Worm (Caenorhabditis elegans) whole organism, mixed stage, embryonic: Measurements from ENCODE around the gene C08F11.3.

ENCODE experiments used
- blmp-1 ChIP-seq: fragments of 150-350 bp; optimal IDR thresholded peaks from 2 replicates; lab custom pipeline; 2014; ENCODE audit warnings: missing biosample characterization, missing genetic modification characterization
- ceh-83 ChIP-seq: fragments of 200-800 bp; sonication (Bioruptor generic); optimal IDR thresholded peaks from 2 replicates; lab custom pipeline; 2018; ENCODE audit warnings: mild to moderate bottlenecking, missing genetic modification characterization, missing compliant biosample characterization
- ces-1 ChIP-seq: fragments of 150-350 bp; optimal IDR thresholded peaks from 2 replicates; lab custom pipeline; 2014; ENCODE audit warnings: missing biosample characterization, missing genetic modification reagents, missing genetic modification characterization
- elt-1 ChIP-seq: sonication (generic microtip); optimal IDR thresholded peaks from 2 replicates; lab custom pipeline; 2017; ENCODE audit warnings: missing genetic modification characterization, mild to moderate bottlenecking, missing compliant biosample characterization, antibody characterized with exemption, moderate library complexity, borderline replicate concordance; ENCODE audit not compliant: insufficient read depth
- elt-3 ChIP-seq: fragments of 150-350 bp; optimal IDR thresholded peaks from 2 replicates; lab custom pipeline; 2014; ENCODE audit warnings: missing biosample characterization, missing genetic modification characterization
- lin-13 ChIP-seq: fragments of 150-350 bp; optimal IDR thresholded peaks from 2 replicates; lab custom pipeline; 2014; ENCODE audit warnings: missing biosample characterization, missing genetic modification characterization
- nhr-237 ChIP-seq: fragments of 150-350 bp; optimal IDR thresholded peaks from 2 replicates; lab custom pipeline; 2014; ENCODE audit warnings: missing biosample characterization, missing genetic modification characterization
- pha-4 ChIP-seq: fragments of 150-350 bp; optimal IDR thresholded peaks from 2 replicates; lab custom pipeline; 2018; ENCODE audit warnings: missing biosample characterization, missing genetic modification reagents, missing genetic modification characterization
- snpc-4 ChIP-seq: fragments of 150-350 bp; optimal IDR thresholded peaks from 2 replicates; lab custom pipeline; 2014; ENCODE audit warnings: missing biosample characterization, missing genetic modification characterization
- unc-39 ChIP-seq: fragments of 150-350 bp; optimal IDR thresholded peaks from 2 replicates; lab custom pipeline; 2014; ENCODE audit warnings: missing biosample characterization, missing genetic modification characterization
- unc-62 ChIP-seq: fragments of 150-350 bp; optimal IDR thresholded peaks from 2 replicates; lab custom pipeline; 2014; ENCODE audit warnings: missing biosample characterization, missing genetic modification reagents, missing genetic modification characterization
- zip-8 ChIP-seq: fragments of 150-350 bp; optimal IDR thresholded peaks from 2 replicates; lab custom pipeline; 2014; ENCODE audit warnings: missing biosample characterization, missing genetic modification characterization
- ztf-11 ChIP-seq: fragments of 150-350 bp; optimal IDR thresholded peaks from 2 replicates; lab custom pipeline; 2014; ENCODE audit warnings: missing biosample characterization, missing genetic modification characterization

DNA sequence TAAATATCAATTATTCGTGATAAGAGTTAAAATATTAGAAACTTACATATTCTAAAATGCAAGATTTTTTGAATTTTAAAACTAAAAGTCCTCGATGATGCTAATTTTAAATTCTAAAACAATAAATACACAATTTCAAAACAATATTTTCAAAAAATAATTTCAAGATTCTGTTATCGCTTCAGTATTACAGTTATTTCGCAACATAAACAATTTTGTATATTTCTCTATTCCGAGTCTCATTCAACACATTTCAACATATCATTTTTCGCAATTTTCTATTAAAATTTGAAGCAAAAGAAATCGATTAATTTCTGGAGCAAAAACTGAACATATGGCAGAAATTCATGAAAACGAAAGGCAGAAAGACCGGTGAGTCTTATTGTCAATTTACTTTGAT lies 13.9 kb downstream of the C08F11.3 start, which contains the start of gene fbxa-98:
- TF ChIP-seq pha-4 (no peak), elt-3 (no peak), ztf-11 (tag; lab: Kevin White, UChicago) (no peak), unc-62 (no peak), lin-13 (tag; lab: Kevin White, UChicago) (no peak), snpc-4 (tag; lab: Kevin White, UChicago) (no peak), ces-1 (GFP tag; lab: Kevin White, UChicago) (no peak), blmp-1 (tag; lab: Kevin White, UChicago) (no peak), zip-8 (no peak), elt-1 (tag; lab: Kevin White, UChicago) (no peak), nhr-237 (tag; lab: Kevin White, UChicago) (no peak), ceh-83 (GFP tag; lab: Kevin White, UChicago) (no peak), unc-39 (tag; lab: Kevin White, UChicago) (no peak)
